Fruit fly (Drosophila melanogaster): ENCODE results near the gene CG6144.

Gene CG6144

DNA sequence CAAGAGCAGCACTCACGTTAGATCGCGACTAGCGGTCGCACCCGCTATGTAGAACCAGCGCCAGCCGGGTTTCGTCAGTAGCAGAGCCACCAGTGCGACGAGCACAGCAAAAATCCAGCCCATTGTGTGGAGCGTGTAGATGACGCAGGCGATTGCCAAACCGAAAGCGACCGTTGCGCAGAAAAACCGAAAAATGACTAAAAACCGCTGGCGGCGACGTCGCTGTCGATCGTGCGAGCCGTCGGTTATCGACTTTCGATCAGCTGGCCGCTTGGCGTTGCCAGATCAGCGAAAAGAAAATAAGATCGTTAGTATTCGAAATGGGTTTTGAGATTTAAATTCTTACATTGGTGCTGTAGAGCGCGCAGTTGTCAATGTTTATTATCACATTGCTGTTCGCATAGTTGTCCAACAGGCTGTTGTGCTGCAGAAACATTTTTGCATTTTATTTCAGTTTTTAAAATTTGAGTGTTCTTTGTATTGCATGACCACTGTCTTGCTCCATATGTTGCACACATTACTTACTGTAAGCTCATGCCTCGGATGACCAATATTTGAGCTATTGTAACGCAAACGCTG, 28.1 kb downstream of the CG6144 start (continued):
- TF ChIP-seq CG17361 (GFP tag; IDR thresholded peaks at IDR 0.05) (peak; percentile 67; the same call in 2 of the 3 replicates), CG18262 (tag; optimal IDR thresholded peaks at IDR 0.05) (peak; percentile 34), CG10431 (GFP tag; optimal IDR thresholded peaks at IDR 0.05) (no peak), lmd (GFP tag; IDR thresholded peaks at IDR 0.05) (peak; percentile 50), CG33213 (GFP tag; optimal IDR thresholded peaks at IDR 0.05) (no peak), CG13287 (GFP tag; IDR thresholded peaks at IDR 0.05; ENCODE audit: partially characterized antibody) (no peak; the same call in 1 of the 2 replicates), CG32767 (GFP tag; IDR thresholded peaks at IDR 0.05) (peak; percentile 35), pfk (GFP tag; optimal IDR thresholded peaks at IDR 0.05) (no peak), hth (optimal IDR thresholded peaks at IDR 0.05) (no peak), CG31388 (GFP tag; optimal IDR thresholded peaks at IDR 0.05) (peak; percentile 7), zfh1 (GFP tag; IDR thresholded peaks at IDR 0.05) (peak; percentile 19; the same call in 1 of the 3 replicates), CG4424 (GFP tag; optimal IDR thresholded peaks at IDR 0.05) (peak; percentile 49), nom (GFP tag; optimal IDR thresholded peaks at IDR 0.05) (peak; percentile 66), Lhr (GFP tag; optimal IDR thresholded peaks at IDR 0.05) (peak; percentile 3), Vsx1 (GFP tag; optimal IDR thresholded peaks at IDR 0.05) (no peak), CG8765 (GFP tag; IDR thresholded peaks at IDR 0.05) (no peak), CG12071 (GFP tag; optimal IDR thresholded peaks at IDR 0.05) (peak; percentile 37), pum (GFP tag; optimal IDR thresholded peaks at IDR 0.05) (peak; percentile 8), CG7372 (GFP tag; IDR thresholded peaks at IDR 0.05) (no peak), chn (GFP tag; optimal IDR thresholded peaks at IDR 0.05) (peak; percentile 0), maf-S (GFP tag; optimal IDR thresholded peaks at IDR 0.05) (no peak), CG4282 (GFP tag; optimal IDR thresholded peaks at IDR 0.05) (no peak), CG1603 (tag; optimal IDR thresholded peaks at IDR 0.05) (peak; percentile 40), CG4854 (GFP tag; optimal IDR thresholded peaks at IDR 0.05) (peak; percentile 8), CG9797 (GFP tag; optimal IDR thresholded peaks at IDR 0.05) (peak; percentile 6), nerfin-2 (GFP tag; IDR thresholded peaks at IDR 0.05; ENCODE audit: partially characterized antibody) (no peak), CG4360 (GFP tag; IDR thresholded peaks at IDR 0.05) (0 out of 2 replicates have a peak, but pooled peaks have one; percentile 28), Optix (GFP tag; IDR thresholded peaks at IDR 0.05) (0 out of 3 replicates have a peak, but pooled peaks have one; percentile 49), Jarid2 (GFP tag; optimal IDR thresholded peaks at IDR 0.05) (peak; percentile 94), abd-A (tag; optimal IDR thresholded peaks at IDR 0.05) (no peak), CG11247 (GFP tag; IDR thresholded peaks at IDR 0.05) (0 out of 2 replicates have a peak, but pooled peaks have one; percentile 50), CG10267 (tag; optimal IDR thresholded peaks at IDR 0.05) (peak; percentile 10), lab (GFP tag; optimal IDR thresholded peaks at IDR 0.05) (peak; percentile 70), CG3407 (GFP tag; optimal IDR thresholded peaks at IDR 0.05) (no peak), org-1 (GFP tag; optimal IDR thresholded peaks at IDR 0.05) (peak; percentile 36), sug (tag; optimal IDR thresholded peaks at IDR 0.05) (peak; percentile 68), CG12391 (tag; optimal IDR thresholded peaks at IDR 0.05) (peak; percentile 27), CG6654 (GFP tag; optimal IDR thresholded peaks at IDR 0.05) (no peak), wor (GFP tag; IDR thresholded peaks at IDR 0.05) (peak; percentile 33; the same call in 1 of the 2 replicates), CG8388 (GFP tag; optimal IDR thresholded peaks at IDR 0.05) (no peak), CG6689 (GFP tag; IDR thresholded peaks at IDR 0.05) (peak; percentile 36; the same call in 1 of the 2 replicates), CG9932 (GFP tag; IDR thresholded peaks at IDR 0.05) (peak; percentile 36; the same call in 1 of the 2 replicates), zf30C (GFP tag; optimal IDR thresholded peaks at IDR 0.05) (no peak), hkb (optimal IDR thresholded peaks at IDR 0.05) (no peak), hkb (GFP tag; IDR thresholded peaks at IDR 0.05) (peak; percentile 46), Hmr (GFP tag; optimal IDR thresholded peaks at IDR 0.05) (peak; percentile 58), ERR (GFP tag; optimal IDR thresholded peaks at IDR 0.05) (peak; percentile 50), Oli (tag; optimal IDR thresholded peaks at IDR 0.05) (peak; percentile 34), sob (GFP tag; IDR thresholded peaks at IDR 0.05) (peak; percentile 38; the same call in 1 of the 2 replicates), CG12942 (GFP tag; optimal IDR thresholded peaks at IDR 0.05) (peak; percentile 3)

All from whole organism, embryonic.